Worm (Caenorhabditis elegans): ENCODE data around the gene ZK622.4.

Gene ZK622.4

ce11 chrII:5334628-5335027 lies 42.1 kb downstream of the ZK622.4 start (continued):
- TF ChIP-seq alr-1 (tag; optimal IDR thresholded peaks at IDR 0.05; ENCODE audit: borderline replicate concordance) (no peak), egl-27 (tag; optimal IDR thresholded peaks at IDR 0.05) (no peak)

DNA sequence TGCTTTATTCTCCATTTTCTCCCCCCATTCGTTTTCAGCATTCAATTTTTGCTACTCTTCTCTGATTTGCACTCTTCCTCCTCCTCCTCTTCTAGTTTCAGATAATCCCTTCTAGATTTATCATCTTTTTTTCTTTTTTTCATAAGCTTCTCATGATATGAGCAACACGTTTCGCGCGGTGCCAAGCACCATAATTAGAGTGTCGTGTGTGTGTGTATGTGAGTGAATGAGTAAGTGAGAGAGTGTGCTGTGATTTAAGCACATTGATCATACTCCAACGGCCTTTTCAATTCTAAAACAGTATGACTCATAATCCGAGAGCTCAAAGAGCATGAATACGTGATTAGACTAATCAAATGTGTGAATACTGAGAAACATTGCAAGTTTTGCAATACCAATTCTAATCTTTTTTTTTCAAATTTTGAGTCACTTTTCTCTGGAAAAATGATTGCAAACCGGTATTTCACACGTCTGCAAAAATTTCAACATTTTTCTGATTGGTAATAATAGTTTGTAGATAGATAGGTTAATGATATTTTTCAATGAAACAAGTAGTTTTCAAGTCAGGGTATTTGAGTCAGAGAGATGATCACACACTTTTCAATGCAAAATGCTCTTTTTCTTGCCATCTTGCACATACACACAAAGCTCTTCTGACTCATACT lies 43.0 kb downstream of the ZK622.4 start:
- TF ChIP-seq sptf-1 (tag; optimal IDR thresholded peaks at IDR 0.05) (no peak), dsc-1 (tag; optimal IDR thresholded peaks at IDR 0.05) (peak; percentile 95), ceh-90 (tag; optimal IDR thresholded peaks at IDR 0.05) (no peak), lin-14 (GFP tag; optimal IDR thresholded peaks at IDR 0.05) (no peak), ceh-88 (GFP tag; IDR thresholded peaks at IDR 0.05) (0 out of 2 replicates have a peak, but pooled peaks have one; percentile 13), aly-2 (tag; optimal IDR thresholded peaks at IDR 0.05) (peak; percentile 34), fos-1 (tag; optimal IDR thresholded peaks at IDR 0.05) (peak; percentile 58), ceh-8 (GFP tag; optimal IDR thresholded peaks at IDR 0.05) (no peak), nhr-47 (tag; optimal IDR thresholded peaks at IDR 0.05) (peak; percentile 53), jun-1 (tag; optimal IDR thresholded peaks at IDR 0.05) (peak; percentile 58), snpc-4 (tag; optimal IDR thresholded peaks at IDR 0.05) (no peak), zip-4 (GFP tag; optimal IDR thresholded peaks at IDR 0.05) (peak; percentile 17), efl-1 (optimal IDR thresholded peaks at IDR 0.05) (no peak), efl-1 (GFP tag; optimal IDR thresholded peaks at IDR 0.05 in 1 of 2) (peak in 1 of 2 experiments; percentile 38), sox-4 (tag; optimal IDR thresholded peaks at IDR 0.05) (peak; percentile 14), nhr-85 (tag) (peak; percentile 42), fkh-8 (tag; optimal IDR thresholded peaks at IDR 0.05) (peak; percentile 85), pax-3 (tag; optimal IDR thresholded peaks at IDR 0.05) (peak; percentile 65), swsn-7 (tag; optimal IDR thresholded peaks at IDR 0.05) (no peak), mef-2 (tag; optimal IDR thresholded peaks at IDR 0.05) (peak; percentile 14)

DNA sequence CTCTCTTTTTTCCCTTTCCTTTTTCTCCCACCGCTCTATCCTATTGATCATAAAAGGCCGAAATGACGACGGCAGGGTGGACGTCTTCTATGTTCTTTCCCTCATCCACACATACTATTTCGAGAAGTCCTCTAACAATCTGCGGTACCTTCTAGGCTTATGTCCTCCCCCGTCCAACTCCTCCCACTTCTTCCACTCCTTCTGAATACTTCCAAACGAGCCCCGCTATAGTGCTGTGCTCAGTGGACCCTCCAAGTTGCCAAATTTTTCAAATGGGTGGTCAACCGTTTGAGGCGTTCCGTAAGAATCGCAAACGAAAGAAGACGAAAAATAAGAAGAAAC lies 43.5 kb downstream of the ZK622.4 start:
- TF ChIP-seq fkh-10 (GFP tag; optimal IDR thresholded peaks at IDR 0.05) (peak; percentile 69), unc-86 (tag; optimal IDR thresholded peaks at IDR 0.05) (peak; percentile 70), nhr-71 (tag; optimal IDR thresholded peaks at IDR 0.05) (peak; percentile 51), lsy-2 (tag; optimal IDR thresholded peaks at IDR 0.05) (peak; percentile 34 to 52), snu-23 (GFP tag; optimal IDR thresholded peaks at IDR 0.05) (peak; percentile 49), swsn-7 (tag; optimal IDR thresholded peaks at IDR 0.05) (peak; percentile 44), blmp-1 (tag; optimal IDR thresholded peaks at IDR 0.05) (peak; percentile 94), fos-1 (tag; optimal IDR thresholded peaks at IDR 0.05) (peak; percentile 6), isw-1 (GFP tag; IDR thresholded peaks at IDR 0.05) (peak; percentile 28), ceh-88 (GFP tag; IDR thresholded peaks at IDR 0.05) (peak; percentile 44; the same call in 1 of the 2 replicates), lin-13 (GFP tag; optimal IDR thresholded peaks at IDR 0.05) (peak; percentile 43), mep-1 (tag; optimal IDR thresholded peaks at IDR 0.05) (peak; percentile 31), fkh-8 (tag; optimal IDR thresholded peaks at IDR 0.05) (peak; percentile 53), unc-98 (GFP tag; IDR thresholded peaks at IDR 0.05) (no peak), mab-9 (GFP tag; IDR thresholded peaks at IDR 0.05) (peak; percentile 49; the same call in 1 of the 2 replicates), snpc-4 (tag; optimal IDR thresholded peaks at IDR 0.05) (no peak), lin-35 (GFP tag; optimal IDR thresholded peaks at IDR 0.05) (peak in 1 of 2 experiments; percentile 28), efl-1 (optimal IDR thresholded peaks at IDR 0.05) (peak; percentile 32 to 38), efl-1 (GFP tag; optimal IDR thresholded peaks at IDR 0.05 in 1 of 2) (peak in 1 of 2 experiments; percentile 82), fkh-4 (tag; optimal IDR thresholded peaks at IDR 0.05; ENCODE audit: borderline replicate concordance) (no peak), C16A3.4 (tag; optimal IDR thresholded peaks at IDR 0.05) (peak; percentile 6), ceh-90 (tag; optimal IDR thresholded peaks at IDR 0.05) (no peak), ceh-82 (tag; optimal IDR thresholded peaks at IDR 0.05) (peak; percentile 1 to 75 (median 60)), nhr-85 (tag) (no peak), tlp-1 (tag; optimal IDR thresholded peaks at IDR 0.05) (no peak), tbx-2 (tag; optimal IDR thresholded peaks at IDR 0.05) (peak; percentile 37), egl-13 (tag; optimal IDR thresholded peaks at IDR 0.05) (peak; percentile 31), lin-14 (GFP tag; optimal IDR thresholded peaks at IDR 0.05) (peak; percentile 91)

Measured in whole organism, L1 larva.